Fruit fly (Drosophila melanogaster): Measurements from ENCODE around the gene fon.

DNA sequence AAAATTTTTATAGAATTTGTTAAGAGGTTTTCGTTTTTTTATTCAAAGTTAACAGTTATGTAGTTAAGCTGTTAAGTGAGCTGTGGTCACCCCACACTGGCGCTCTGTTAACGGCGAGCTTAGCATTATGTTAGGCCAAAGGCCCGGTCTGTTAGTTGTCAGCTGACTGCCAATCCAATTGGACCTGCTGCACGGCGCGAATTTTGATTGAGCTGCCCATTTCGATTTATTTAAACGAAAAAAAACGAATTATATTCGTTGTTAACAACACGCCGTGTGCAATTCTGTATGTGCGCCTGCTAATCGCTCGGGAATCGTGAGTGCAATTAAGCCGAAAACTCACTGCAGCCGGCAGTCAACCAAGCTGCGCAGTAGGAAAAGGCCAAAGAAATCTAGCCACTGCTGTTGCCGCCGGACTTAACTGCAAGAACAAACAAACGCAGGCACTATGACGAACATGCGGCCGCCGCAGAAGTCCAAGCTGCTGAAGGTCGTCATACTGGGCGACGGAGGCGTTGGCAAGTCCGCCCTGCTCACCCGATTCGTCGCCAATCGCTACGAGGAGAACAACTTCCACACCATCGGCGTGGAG is 46.5 kb upstream of the fon start, which contains the start of gene Rab9:
- TF ChIP-seq pfk (GFP tag; optimal IDR thresholded peaks at IDR 0.05): no peak
- no peak for TF ChIP-seq Neu2 (GFP tag; optimal IDR thresholded peaks at IDR 0.05; ENCODE audit: borderline replicate concordance)
- TF ChIP-seq chm (GFP tag; IDR thresholded peaks at IDR 0.05): no peak
- no peak for TF ChIP-seq jigr1 (GFP tag; IDR thresholded peaks at IDR 0.05)
- TF ChIP-seq btn (GFP tag; optimal IDR thresholded peaks at IDR 0.05): no peak
- no peak for TF ChIP-seq pita (GFP tag; optimal IDR thresholded peaks at IDR 0.05)
- TF ChIP-seq CG10543 (GFP tag; optimal IDR thresholded peaks at IDR 0.05): no peak
- no peak for TF ChIP-seq Hsf (GFP tag; optimal IDR thresholded peaks at IDR 0.05)
